Fruit fly (Drosophila melanogaster) Kc167 (cell line): ENCODE results near the gene CG15253.

ENCODE experiments used
- Sin3A ChIP-seq: fragments of >200 bp; optimal IDR thresholded peaks from 2 replicates; lab custom pipeline; 2018; ENCODE audit warnings: missing external identifiers
- h ChIP-seq: fragments of >200 bp; optimal IDR thresholded peaks from 3 replicates; lab custom pipeline; 2018; ENCODE audit warnings: missing external identifiers
- insv ChIP-seq: fragments of >200 bp; optimal IDR thresholded peaks from 3 replicates; lab custom pipeline; 2018; ENCODE audit warnings: missing external identifiers
- psq ChIP-seq: fragments of >200 bp; optimal IDR thresholded peaks from 2 replicates; lab custom pipeline; 2017; ENCODE audit warnings: missing external identifiers

DNA sequence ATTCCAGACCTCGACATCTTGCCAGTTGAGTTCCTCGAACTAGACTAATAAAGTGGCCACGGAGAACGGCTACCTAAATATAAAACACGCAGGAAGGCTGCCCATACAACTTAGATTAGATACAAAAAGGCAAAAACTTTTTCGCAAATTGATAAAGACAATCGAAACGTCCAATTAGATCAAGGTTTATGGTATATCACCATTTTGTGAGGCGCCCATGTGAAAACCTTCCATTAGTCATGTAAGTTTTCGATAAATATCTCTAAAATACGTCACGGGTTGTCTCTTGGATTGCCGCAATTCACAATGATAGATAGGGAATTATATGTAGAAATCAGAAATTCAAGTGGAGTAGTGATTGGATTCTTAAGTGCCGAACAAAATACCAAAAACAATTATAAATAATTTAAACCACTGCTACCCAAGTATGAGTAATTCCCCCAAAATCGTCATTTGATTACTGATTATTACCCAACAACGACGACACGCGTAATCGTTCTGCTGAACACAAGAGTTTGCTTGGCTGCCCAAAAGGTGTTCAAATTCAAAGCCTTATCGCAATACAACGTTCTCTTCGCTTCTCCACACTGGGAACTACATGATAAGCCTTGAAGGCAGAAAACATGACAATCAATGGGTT is 4.4 kb downstream of the CG15253 start, which contains the start of gene CG15255:
- TF ChIP-seq Sin3A (lab: Kevin White, UChicago), result no peak
- TF ChIP-seq psq (lab: Kevin White, UChicago), result no peak
- TF ChIP-seq insv (lab: Kevin White, UChicago), result no peak
- no peak for TF ChIP-seq h (lab: Kevin White, UChicago)
